Worm (Caenorhabditis elegans) whole organism, L4 larva: Measurements from ENCODE around the gene polq-1.

Source experiments
- D1046.2 ChIP-seq: fragments of 200-800 bp; sonication (Bioruptor generic); IDR thresholded peaks from 2 replicates; pipeline ENCODE4 v1.3.6; 2022; ENCODE audit warnings: missing genetic modification characterization, missing compliant biosample characterization
- F37D6.2 ChIP-seq: sonication (generic microtip); optimal IDR thresholded peaks from 2 replicates; lab custom pipeline; 2016; ENCODE audit warnings: mild to moderate bottlenecking, missing genetic modification characterization, missing compliant biosample characterization
- R02D3.7 ChIP-seq: fragments of 150-350 bp; sonication (generic microtip); optimal IDR thresholded peaks from 3 replicates; lab custom pipeline; 2014; ENCODE audit warnings: missing biosample characterization, missing genetic modification characterization
- T20F7.1 ChIP-seq: fragments of 200-800 bp; sonication (Bioruptor generic); optimal IDR thresholded peaks from 2 replicates; lab custom pipeline; 2018; ENCODE audit warnings: mild to moderate bottlenecking, missing genetic modification characterization, missing compliant biosample characterization
- T26A8.4 ChIP-seq: fragments of 200-800 bp; sonication (Bioruptor generic); IDR thresholded peaks from 2 replicates; pipeline ENCODE4 v1.3.6; 2022; ENCODE audit warnings: missing genetic modification characterization, missing compliant biosample characterization
- Y105C5A.15 ChIP-seq: fragments of 200-800 bp; sonication (Bioruptor generic); IDR thresholded peaks from 2 replicates; pipeline ENCODE4 v1.3.6; 2022; ENCODE audit warnings: missing genetic modification characterization, missing compliant biosample characterization
- Y48G9A.11 ChIP-seq: fragments of 200-800 bp; sonication (Bioruptor generic); IDR thresholded peaks from 2 replicates; pipeline ENCODE4 v1.3.6; 2022; ENCODE audit warnings: missing genetic modification reagents, missing genetic modification characterization, missing compliant biosample characterization
- Y5F2A.4 ChIP-seq: fragments of 200-800 bp; sonication (Bioruptor generic); optimal IDR thresholded peaks from 2 replicates; lab custom pipeline; 2018; ENCODE audit warnings: mild to moderate bottlenecking, missing genetic modification characterization, missing compliant biosample characterization
- ZK337.2 ChIP-seq: fragments of 200-800 bp; sonication (Bioruptor generic); IDR thresholded peaks from 2 replicates; pipeline ENCODE4 v1.3.6; 2022; ENCODE audit warnings: missing genetic modification reagents, missing genetic modification characterization, missing compliant biosample characterization
- ZK546.5 ChIP-seq, 2 experiments: sonication (generic microtip); optimal IDR thresholded peaks; 2 replicates each; lab custom pipeline; 2017; ENCODE audit warnings: missing biosample characterization in 2 of 2, missing genetic modification characterization in 2 of 2
- aha-1 ChIP-seq: fragments of 150-350 bp; peaks from one replicate; lab custom pipeline; 2014; ENCODE audit warnings: missing biosample characterization, missing genetic modification characterization
- ceh-20 ChIP-seq: fragments of 200-800 bp; sonication (Bioruptor generic); IDR thresholded peaks from 2 replicates; pipeline ENCODE4 v1.3.6; 2022; ENCODE audit warnings: missing genetic modification reagents, missing genetic modification characterization, missing compliant biosample characterization
- ceh-32 ChIP-seq: sonication (generic microtip); optimal IDR thresholded peaks from 2 replicates; lab custom pipeline; 2016; ENCODE audit warnings: mild to moderate bottlenecking, missing genetic modification characterization, missing compliant biosample characterization; ENCODE audit not compliant: poor library complexity
- ceh-82 ChIP-seq: sonication (generic microtip); optimal IDR thresholded peaks from 2 replicates; lab custom pipeline; 2017; ENCODE audit warnings: missing biosample characterization, missing genetic modification characterization
- ctbp-1 ChIP-seq: fragments of 200-800 bp; sonication (Bioruptor generic); IDR thresholded peaks from 2 replicates; pipeline ENCODE4 v1.3.6; 2022; ENCODE audit warnings: missing genetic modification reagents, missing genetic modification characterization, missing compliant biosample characterization
- daf-12 ChIP-seq: fragments of 150-350 bp; optimal IDR thresholded peaks from 2 replicates; lab custom pipeline; 2014; ENCODE audit warnings: missing biosample characterization, missing genetic modification reagents, missing genetic modification characterization
- daf-16 ChIP-seq, 3 experiments: sonication (generic microtip); optimal IDR thresholded peaks; 2 replicates each; lab custom pipeline; 2016 to 2017; ENCODE audit warnings: missing genetic modification characterization in 3 of 3, missing genetic modification reagents in 3 of 3, mild to moderate bottlenecking in 2 of 3, missing compliant biosample characterization in 2 of 3, missing biosample characterization in 1 of 3, moderate library complexity in 1 of 3
- daf-8 ChIP-seq: fragments of 200-800 bp; sonication (Bioruptor generic); IDR thresholded peaks from 2 replicates; pipeline ENCODE4 v1.3.6; 2022; ENCODE audit warnings: missing genetic modification characterization, missing compliant biosample characterization
- dmd-6 ChIP-seq: fragments of 200-800 bp; sonication (Bioruptor generic); IDR thresholded peaks from 2 replicates; pipeline ENCODE4 v1.3.6; 2022; ENCODE audit warnings: missing genetic modification reagents, missing genetic modification characterization, missing compliant biosample characterization
- dmd-8 ChIP-seq: fragments of 200-800 bp; sonication (Bioruptor generic); IDR thresholded peaks from 2 replicates; pipeline ENCODE4 v1.3.6; 2022; ENCODE audit warnings: missing genetic modification characterization, missing compliant biosample characterization
- dve-1 ChIP-seq: sonication (generic microtip); optimal IDR thresholded peaks from 2 replicates; lab custom pipeline; 2017; ENCODE audit warnings: antibody characterized with exemption, mild to moderate bottlenecking, missing genetic modification characterization, missing compliant biosample characterization; ENCODE audit not compliant: insufficient read depth
- fos-1 ChIP-seq: fragments of 150-350 bp; optimal IDR thresholded peaks from 2 replicates; lab custom pipeline; 2014; ENCODE audit warnings: missing biosample characterization, missing genetic modification characterization
- hif-1 ChIP-seq, 2 experiments: sonication (generic microtip); optimal IDR thresholded peaks; 2 replicates each; lab custom pipeline; 2016 to 2017; ENCODE audit warnings: missing compliant biosample characterization in 2 of 2, missing genetic modification characterization in 2 of 2, missing genetic modification reagents in 2 of 2, missing genotype in 2 of 2, mild to moderate bottlenecking in 1 of 2
- hlh-30 ChIP-seq: sonication (generic microtip); optimal IDR thresholded peaks from 2 replicates; lab custom pipeline; 2017; ENCODE audit warnings: antibody characterized with exemption, mild to moderate bottlenecking, missing genetic modification characterization, missing compliant biosample characterization; ENCODE audit not compliant: insufficient read depth
- hmg-1.1 ChIP-seq: fragments of 200-800 bp; sonication (Bioruptor generic); IDR thresholded peaks from 2 replicates; pipeline ENCODE4 v1.3.6; 2022; ENCODE audit warnings: missing genetic modification reagents, missing genetic modification characterization, missing compliant biosample characterization
- lim-7 ChIP-seq: fragments of 200-800 bp; sonication (Bioruptor generic); IDR thresholded peaks from 2 replicates; pipeline ENCODE4 v1.3.6; 2022; ENCODE audit warnings: missing genetic modification characterization, missing compliant biosample characterization
- lin-39 ChIP-seq: fragments of 150-350 bp; optimal IDR thresholded peaks from 2 replicates; lab custom pipeline; 2014; ENCODE audit warnings: missing biosample characterization, missing genetic modification reagents, missing genetic modification characterization
- lir-3 ChIP-seq: sonication (generic microtip); optimal IDR thresholded peaks from 2 replicates; lab custom pipeline; 2016; ENCODE audit warnings: mild to moderate bottlenecking, missing genetic modification characterization, missing compliant biosample characterization
- lsy-2 ChIP-seq, 2 experiments: fragments of 150-350 bp in 1 of 2; sonication (generic microtip) in 1 of 2; optimal IDR thresholded peaks; 2 replicates each; lab custom pipeline; 2014 to 2017; ENCODE audit warnings: missing biosample characterization in 2 of 2, missing genetic modification characterization in 2 of 2
- madf-5 ChIP-seq, 2 experiments: fragments of 200-800 bp; sonication (Bioruptor generic); IDR thresholded peaks; 2 replicates each; pipeline ENCODE4 v1.3.6; 2022; ENCODE audit warnings: missing compliant biosample characterization in 2 of 2, missing genetic modification characterization in 2 of 2
- mdt-29 ChIP-seq: fragments of 200-800 bp; sonication (Bioruptor generic); IDR thresholded peaks from 2 replicates; pipeline ENCODE4 v1.3.6; 2022; ENCODE audit warnings: missing genetic modification reagents, missing genetic modification characterization, missing compliant biosample characterization
- mxl-2 ChIP-seq: fragments of 200-800 bp; sonication (Bioruptor generic); conservative IDR thresholded peaks from 2 replicates; pipeline ENCODE4 v1.3.6; 2022; ENCODE audit warnings: missing genetic modification reagents, missing genetic modification characterization, missing compliant biosample characterization
- nhr-10 ChIP-seq: fragments of 150-350 bp; optimal IDR thresholded peaks from 2 replicates; lab custom pipeline; 2014; ENCODE audit warnings: missing biosample characterization, missing genetic modification characterization
- nhr-102 ChIP-seq: sonication (generic microtip); optimal IDR thresholded peaks from 2 replicates; lab custom pipeline; 2016; ENCODE audit warnings: mild to moderate bottlenecking, missing genetic modification characterization, moderate library complexity, missing compliant biosample characterization
- nhr-28 ChIP-seq: fragments of 150-350 bp; optimal IDR thresholded peaks from 2 replicates; lab custom pipeline; 2014; ENCODE audit warnings: missing biosample characterization, missing genetic modification characterization
- nhr-41 ChIP-seq: fragments of 200-800 bp; sonication (Bioruptor generic); IDR thresholded peaks from 2 replicates; pipeline ENCODE4 v1.3.6; 2022; ENCODE audit warnings: missing genetic modification reagents, missing genetic modification characterization, missing compliant biosample characterization
- nhr-6 ChIP-seq: fragments of 150-350 bp; optimal IDR thresholded peaks from 2 replicates; lab custom pipeline; 2014; ENCODE audit warnings: missing biosample characterization, missing genetic modification characterization
- pha-4 ChIP-seq, 2 experiments: fragments of 150-350 bp in 1 of 2; fragments of 200-800 bp in 1 of 2; sonication (Bioruptor generic) in 1 of 2; IDR thresholded peaks in 1 of 2; optimal IDR thresholded peaks in 1 of 2; 2 replicates each; pipeline versions ENCODE4 v1.3.6 to Lab custom; 2014 to 2022; ENCODE audit warnings: missing genetic modification characterization in 2 of 2, missing genetic modification reagents in 2 of 2, missing biosample characterization in 1 of 2, missing compliant biosample characterization in 1 of 2
- rbr-2 ChIP-seq: sonication (generic microtip); optimal IDR thresholded peaks from 2 replicates; lab custom pipeline; 2016; ENCODE audit warnings: missing genotype, missing genetic modification characterization, missing compliant biosample characterization
- set-16 ChIP-seq: fragments of 200-800 bp; sonication (Bioruptor generic); IDR thresholded peaks from 2 replicates; pipeline ENCODE4 v1.3.6; 2022; ENCODE audit warnings: missing genetic modification reagents, missing genetic modification characterization, missing compliant biosample characterization
- skn-1 ChIP-seq: fragments of 150-350 bp; optimal IDR thresholded peaks from 2 replicates; lab custom pipeline; 2014; ENCODE audit warnings: missing biosample characterization, missing genetic modification characterization
- snpc-1.2 ChIP-seq: fragments of 200-800 bp; sonication (Bioruptor generic); IDR thresholded peaks from 2 replicates; pipeline ENCODE4 v1.3.6; 2022; ENCODE audit warnings: missing genetic modification reagents, missing genetic modification characterization, missing compliant biosample characterization
- spr-3 ChIP-seq: fragments of 200-800 bp; sonication (Bioruptor generic); optimal IDR thresholded peaks from 2 replicates; lab custom pipeline; 2018; ENCODE audit warnings: mild to moderate bottlenecking, missing genetic modification characterization, missing compliant biosample characterization
- tag-97 ChIP-seq: fragments of 200-800 bp; sonication (Bioruptor generic); IDR thresholded peaks from 2 replicates; pipeline ENCODE4 v1.3.6; 2022; ENCODE audit warnings: missing genetic modification characterization, missing compliant biosample characterization
- unc-62 ChIP-seq, 3 experiments: fragments of 150-350 bp in 1 of 3; sonication (generic microtip); optimal IDR thresholded peaks in 2 of 3; peaks in 1 of 3; 1 replicate in 1 of 3; 2 replicates in 2 of 3; lab custom pipeline; 2014 to 2017; ENCODE audit warnings: missing biosample characterization in 3 of 3, missing genetic modification characterization in 3 of 3, missing genetic modification reagents in 3 of 3, missing genotype in 1 of 3
- zip-2 ChIP-seq: fragments of 150-350 bp; optimal IDR thresholded peaks from 2 replicates; lab custom pipeline; 2014; ENCODE audit warnings: missing biosample characterization, missing genetic modification characterization
- ztf-11 ChIP-seq: fragments of 150-350 bp; optimal IDR thresholded peaks from 2 replicates; lab custom pipeline; 2014; ENCODE audit warnings: missing biosample characterization, missing genetic modification characterization

polq-1 gene

ce11 chrIII:5757492-5758045 lies 45.4 kb downstream of the polq-1 start (continued):
- TF ChIP-seq skn-1 (no peak), Y48G9A.11 (GFP tag; lab: Robert Waterston, UW) (no peak), ZK337.2 (GFP tag; lab: Robert Waterston, UW) (no peak), dmd-8 (GFP tag; lab: Robert Waterston, UW) (no peak), mxl-2 (GFP tag; lab: Robert Waterston, UW) (no peak)

ce11 chrIII:5755204-5755603 lies 47.8 kb downstream of the polq-1 start, which contains the start of gene ida-1:
TSS of gene ida-1 (plus strand) at chrIII:5755539.
- TF ChIP-seq F37D6.2 (tag; lab: Kevin White, UChicago) (no peak), spr-3 (GFP tag; lab: Kevin White, UChicago) (no peak), nhr-6 (tag; lab: Kevin White, UChicago) (no peak), snpc-1.2 (GFP tag; lab: Robert Waterston, UW) (no peak), Y105C5A.15 (GFP tag; lab: Robert Waterston, UW) (no peak), nhr-41 (GFP tag; lab: Robert Waterston, UW) (no peak), ctbp-1 (GFP tag; lab: Robert Waterston, UW) (peak; percentile 64; the same call in 1 of the 2 replicates), aha-1 (tag; lab: Kevin White, UChicago) (peak; percentile 32), mxl-2 (GFP tag; lab: Robert Waterston, UW) (no peak), lsy-2 (tag; optimal IDR thresholded peaks at IDR 0.05; lab: Kevin White, UChicago) (peak; percentile 31 to 33), T20F7.1 (GFP tag; lab: Kevin White, UChicago) (no peak), hlh-30 (tag; lab: Kevin White, UChicago) (peak; percentile 15), ZK546.5 (tag; optimal IDR thresholded peaks at IDR 0.05; lab: Kevin White, UChicago) (no peak), ZK337.2 (GFP tag; lab: Robert Waterston, UW) (no peak), daf-12 (tag; lab: Kevin White, UChicago) (no peak), dmd-6 (0 out of 2 replicates have a peak, but pooled peaks have one; percentile 7), ceh-32 (tag; lab: Kevin White, UChicago) (no peak), nhr-10 (tag; lab: Kevin White, UChicago) (no peak), skn-1 (no peak), zip-2 (tag; lab: Kevin White, UChicago) (no peak), tag-97 (no peak), Y5F2A.4 (GFP tag; lab: Kevin White, UChicago) (no peak), ceh-82 (no peak), madf-5 (GFP tag; IDR thresholded peaks at IDR 0.05; lab: Robert Waterston, UW) (no peak), T26A8.4 (no peak), nhr-102 (tag; lab: Kevin White, UChicago) (no peak), nhr-28 (tag; lab: Kevin White, UChicago) (no peak), lir-3 (no peak), mdt-29 (GFP tag; lab: Robert Waterston, UW) (no peak), dve-1 (tag; lab: Kevin White, UChicago) (no peak), rbr-2 (tag; lab: Kevin White, UChicago) (no peak), ceh-20 (GFP tag; lab: Robert Waterston, UW) (0 out of 2 replicates have a peak, but pooled peaks have one; percentile 42), lim-7 (GFP tag; lab: Robert Waterston, UW) (no peak), daf-8 (no peak), set-16 (peak; percentile 90), D1046.2 (GFP tag; lab: Robert Waterston, UW) (no peak), lin-39 (no peak), unc-62 (GFP tag; optimal IDR thresholded peaks at IDR 0.05 in 1 of 2; lab: Kevin White, UChicago) (peak in 1 of 2 experiments; percentile 95), unc-62 (tag; optimal IDR thresholded peaks at IDR 0.05; lab: Kevin White, UChicago) (no peak), fos-1 (no peak), ztf-11 (tag; lab: Kevin White, UChicago) (no peak), hmg-1.1 (GFP tag; lab: Robert Waterston, UW) (peak; percentile 47), daf-16 (GFP tag; optimal IDR thresholded peaks at IDR 0.05; lab: Kevin White, UChicago) (no peak), daf-16 (tag; optimal IDR thresholded peaks at IDR 0.05; lab: Kevin White, UChicago) (no peak), hif-1 (tag; optimal IDR thresholded peaks at IDR 0.05; lab: Kevin White, UChicago) (no peak), R02D3.7 (tag; lab: Kevin White, UChicago) (no peak), pha-4 (GFP tag; IDR thresholded peaks at IDR 0.05; lab: Robert Waterston, UW) (peak; percentile 55; the same call in 1 of the 2 replicates), pha-4 (tag; optimal IDR thresholded peaks at IDR 0.05; lab: Kevin White, UChicago) (no peak)
